Worm (Caenorhabditis elegans) whole organism, L3 larva: ENCODE results near the gene sorf-1.

ENCODE experiments used
- R02D3.7 ChIP-seq: fragments of 150-350 bp; optimal IDR thresholded peaks from 2 replicates; lab custom pipeline; 2014; ENCODE audit warnings: missing biosample characterization, missing genetic modification characterization
- ZK546.5 ChIP-seq: sonication (generic microtip); optimal IDR thresholded peaks from 2 replicates; lab custom pipeline; 2017; ENCODE audit warnings: missing biosample characterization, missing genetic modification characterization
- aly-2 ChIP-seq: fragments of 150-350 bp; optimal IDR thresholded peaks from 2 replicates; lab custom pipeline; 2014; ENCODE audit warnings: missing biosample characterization, missing genetic modification characterization
- ceh-16 ChIP-seq: sonication (generic microtip); optimal IDR thresholded peaks from 2 replicates; lab custom pipeline; 2017; ENCODE audit warnings: missing biosample characterization, missing genetic modification characterization
- ceh-28 ChIP-seq: fragments of 150-350 bp; optimal IDR thresholded peaks from 2 replicates; lab custom pipeline; 2014; ENCODE audit warnings: missing biosample characterization, missing genetic modification reagents, missing genetic modification characterization
- ceh-82 ChIP-seq: fragments of 150-350 bp; optimal IDR thresholded peaks from 2 replicates; lab custom pipeline; 2014; ENCODE audit warnings: missing biosample characterization, missing genetic modification characterization
- ceh-9 ChIP-seq: sonication (generic microtip); optimal IDR thresholded peaks from 2 replicates; lab custom pipeline; 2018; ENCODE audit warnings: missing biosample characterization, missing genetic modification characterization
- daf-12 ChIP-seq: fragments of 150-350 bp; optimal IDR thresholded peaks from 2 replicates; lab custom pipeline; 2014; ENCODE audit warnings: missing biosample characterization, missing genetic modification reagents, missing genetic modification characterization
- egl-27 ChIP-seq: sonication (generic microtip); optimal IDR thresholded peaks from 4 replicates; lab custom pipeline; 2017; ENCODE audit warnings: missing biosample characterization, missing genetic modification reagents, missing genetic modification characterization
- elt-2 ChIP-seq: sonication (generic microtip); optimal IDR thresholded peaks from 2 replicates; lab custom pipeline; 2016; ENCODE audit warnings: missing genetic modification reagents, mild to moderate bottlenecking, missing genetic modification characterization, missing compliant biosample characterization
- elt-3 ChIP-seq, 3 experiments: fragments of 150-350 bp in 1 of 3; sonication (generic microtip) in 2 of 3; optimal IDR thresholded peaks; 2 replicates in 2 of 3; 4 replicates in 1 of 3; lab custom pipeline; 2014 to 2017; ENCODE audit warnings: missing biosample characterization in 3 of 3, missing genetic modification characterization in 3 of 3
- eor-1 ChIP-seq, 2 experiments: fragments of 150-350 bp; optimal IDR thresholded peaks; 2 replicates each; lab custom pipeline; 2014 to 2018; ENCODE audit warnings: missing biosample characterization in 2 of 2, missing genetic modification characterization in 2 of 2
- fkh-10 ChIP-seq: sonication (generic microtip); optimal IDR thresholded peaks from 2 replicates; lab custom pipeline; 2017; ENCODE audit warnings: missing biosample characterization, missing genetic modification reagents, missing genetic modification characterization
- fkh-2 ChIP-seq: fragments of 150-350 bp; optimal IDR thresholded peaks from 2 replicates; lab custom pipeline; 2014; ENCODE audit warnings: missing biosample characterization, missing genetic modification reagents, missing genetic modification characterization
- fos-1 ChIP-seq: fragments of 150-350 bp; optimal IDR thresholded peaks from 2 replicates; lab custom pipeline; 2014; ENCODE audit warnings: missing biosample characterization, missing genetic modification characterization
- hmg-11 ChIP-seq: sonication (generic microtip); optimal IDR thresholded peaks from 2 replicates; lab custom pipeline; 2016; ENCODE audit warnings: missing genetic modification characterization, missing compliant biosample characterization
- jun-1 ChIP-seq: fragments of 150-350 bp; optimal IDR thresholded peaks from 2 replicates; lab custom pipeline; 2014; ENCODE audit warnings: missing biosample characterization, missing genetic modification reagents, missing genetic modification characterization
- lin-15B ChIP-seq: fragments of 150-350 bp; optimal IDR thresholded peaks from 2 replicates; lab custom pipeline; 2014; ENCODE audit warnings: missing biosample characterization, missing genetic modification characterization
- lin-39 ChIP-seq: fragments of 150-350 bp; optimal IDR thresholded peaks from 2 replicates; lab custom pipeline; 2018; ENCODE audit warnings: missing biosample characterization, missing genetic modification reagents, missing genetic modification characterization
- lsy-12 ChIP-seq: sonication (generic microtip); optimal IDR thresholded peaks from 2 replicates; lab custom pipeline; 2016; ENCODE audit warnings: mild to moderate bottlenecking, missing genetic modification characterization, missing compliant biosample characterization
- mdl-1 ChIP-seq: fragments of 150-350 bp; optimal IDR thresholded peaks from 2 replicates; lab custom pipeline; 2014; ENCODE audit warnings: missing biosample characterization, missing genetic modification characterization
- mml-1 ChIP-seq: fragments of 150-350 bp; sonication (generic microtip); optimal IDR thresholded peaks from 3 replicates; lab custom pipeline; 2014; ENCODE audit warnings: missing biosample characterization, missing genetic modification characterization
- nfya-1 ChIP-seq: sonication (generic microtip); optimal IDR thresholded peaks from 2 replicates; lab custom pipeline; 2017; ENCODE audit warnings: missing genetic modification characterization, mild to moderate bottlenecking, missing compliant biosample characterization, antibody characterized with exemption, moderate library complexity; ENCODE audit not compliant: insufficient read depth
- nhr-11 ChIP-seq: fragments of 150-350 bp; optimal IDR thresholded peaks from 2 replicates; lab custom pipeline; 2014; ENCODE audit warnings: missing biosample characterization, missing genetic modification characterization
- nhr-12 ChIP-seq: fragments of 150-350 bp; optimal IDR thresholded peaks from 2 replicates; lab custom pipeline; 2014; ENCODE audit warnings: missing biosample characterization, missing genetic modification characterization
- nhr-23 ChIP-seq: fragments of 150-350 bp; optimal IDR thresholded peaks from 2 replicates; lab custom pipeline; 2014; ENCODE audit warnings: missing biosample characterization, missing genetic modification reagents, missing genetic modification characterization
- nhr-237 ChIP-seq: fragments of 150-350 bp; optimal IDR thresholded peaks from 2 replicates; lab custom pipeline; 2014; ENCODE audit warnings: missing biosample characterization, missing genetic modification characterization
- nhr-25 ChIP-seq: sonication (generic microtip); optimal IDR thresholded peaks from 2 replicates; lab custom pipeline; 2017; ENCODE audit warnings: missing biosample characterization, missing genetic modification characterization
- nhr-28 ChIP-seq: fragments of 150-350 bp; optimal IDR thresholded peaks from 2 replicates; lab custom pipeline; 2014; ENCODE audit warnings: missing biosample characterization, missing genetic modification characterization
- nhr-43 ChIP-seq: sonication (generic microtip); optimal IDR thresholded peaks from 2 replicates; lab custom pipeline; 2016; ENCODE audit warnings: mild to moderate bottlenecking, missing genetic modification characterization, missing compliant biosample characterization; ENCODE audit not compliant: poor library complexity, severe bottlenecking
- nhr-67 ChIP-seq: fragments of 150-350 bp; optimal IDR thresholded peaks from 2 replicates; lab custom pipeline; 2014; ENCODE audit warnings: missing biosample characterization, missing genetic modification characterization
- nhr-76 ChIP-seq: fragments of 150-350 bp; sonication (generic microtip); optimal IDR thresholded peaks from 5 replicates; lab custom pipeline; 2014; ENCODE audit warnings: missing biosample characterization, missing genetic modification characterization
- nhr-77 ChIP-seq: fragments of 150-350 bp; optimal IDR thresholded peaks from 2 replicates; lab custom pipeline; 2014; ENCODE audit warnings: missing biosample characterization, missing genetic modification characterization
- pha-4 ChIP-seq: fragments of 150-350 bp; optimal IDR thresholded peaks from 2 replicates; lab custom pipeline; 2014; ENCODE audit warnings: missing biosample characterization, missing genetic modification reagents, missing genetic modification characterization
- pqm-1 ChIP-seq: fragments of 150-350 bp; optimal IDR thresholded peaks from 2 replicates; lab custom pipeline; 2017; ENCODE audit warnings: missing biosample characterization, missing genetic modification characterization, inconsistent platforms
- sea-2 ChIP-seq: fragments of 150-350 bp; sonication (generic microtip); optimal IDR thresholded peaks from 4 replicates; lab custom pipeline; 2014; ENCODE audit warnings: missing biosample characterization, missing genetic modification reagents, missing genetic modification characterization
- skn-1 ChIP-seq: fragments of 150-350 bp; optimal IDR thresholded peaks from 2 replicates; lab custom pipeline; 2014; ENCODE audit warnings: missing biosample characterization, missing genetic modification characterization
- snpc-4 ChIP-seq: fragments of 150-350 bp; optimal IDR thresholded peaks from 2 replicates; lab custom pipeline; 2014; ENCODE audit warnings: missing biosample characterization, missing genetic modification characterization
- tbx-2 ChIP-seq: sonication (generic microtip); optimal IDR thresholded peaks from 2 replicates; lab custom pipeline; 2016; ENCODE audit warnings: mild to moderate bottlenecking, missing genetic modification characterization, missing compliant biosample characterization
- unc-39 ChIP-seq: sonication (generic microtip); optimal IDR thresholded peaks from 4 replicates; lab custom pipeline; 2017; ENCODE audit warnings: missing biosample characterization, missing genetic modification characterization
- zag-1 ChIP-seq: fragments of 150-350 bp; optimal IDR thresholded peaks from 2 replicates; lab custom pipeline; 2014; ENCODE audit warnings: missing biosample characterization, missing genetic modification characterization
- ztf-11 ChIP-seq: fragments of 150-350 bp; optimal IDR thresholded peaks from 2 replicates; lab custom pipeline; 2014; ENCODE audit warnings: missing biosample characterization, missing genetic modification characterization
- ztf-4 ChIP-seq: fragments of 150-350 bp; optimal IDR thresholded peaks from 2 replicates; lab custom pipeline; 2014; ENCODE audit warnings: missing biosample characterization, missing genetic modification characterization

Gene sorf-1

DNA sequence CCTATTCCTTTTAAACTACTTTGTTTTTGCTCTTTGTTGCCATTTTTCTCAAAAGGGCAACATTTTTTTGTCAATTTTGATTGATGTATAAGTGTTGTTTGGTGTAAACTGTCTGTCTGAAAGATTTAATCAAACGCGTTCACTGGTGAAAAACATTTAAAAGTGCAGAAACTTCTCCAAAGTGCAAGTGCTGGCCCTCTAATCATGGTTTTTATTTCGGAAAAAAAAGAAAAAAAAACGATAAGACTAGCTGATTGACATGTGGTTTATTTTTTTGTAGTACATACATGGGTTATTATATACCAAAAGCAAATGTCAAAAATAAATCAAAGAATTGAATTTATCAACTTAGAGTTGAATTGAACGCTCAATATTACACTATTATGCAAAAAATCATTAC lies 16.7 kb downstream of the sorf-1 start, which contains the start of gene dhs-26:
dhs-26 (minus strand) TSS at position 116 of the 400 bp plus-strand sequence.
- TF ChIP-seq pha-4 (tag; lab: Kevin White, UChicago) (no peak), nfya-1 (tag; lab: Kevin White, UChicago) (no peak), ceh-9 (no peak), nhr-11 (tag; lab: Kevin White, UChicago) (no peak), hmg-11 (no peak), nhr-23 (no peak), egl-27 (no peak), ZK546.5 (no peak), lin-39 (no peak), aly-2 (tag; lab: Kevin White, UChicago) (no peak), snpc-4 (tag; lab: Kevin White, UChicago) (no peak), nhr-237 (tag; lab: Kevin White, UChicago) (no peak), eor-1 (tag; optimal IDR thresholded peaks at IDR 0.05; lab: Kevin White, UChicago) (no peak), nhr-43 (tag; lab: Kevin White, UChicago) (no peak), nhr-12 (no peak)

DNA sequence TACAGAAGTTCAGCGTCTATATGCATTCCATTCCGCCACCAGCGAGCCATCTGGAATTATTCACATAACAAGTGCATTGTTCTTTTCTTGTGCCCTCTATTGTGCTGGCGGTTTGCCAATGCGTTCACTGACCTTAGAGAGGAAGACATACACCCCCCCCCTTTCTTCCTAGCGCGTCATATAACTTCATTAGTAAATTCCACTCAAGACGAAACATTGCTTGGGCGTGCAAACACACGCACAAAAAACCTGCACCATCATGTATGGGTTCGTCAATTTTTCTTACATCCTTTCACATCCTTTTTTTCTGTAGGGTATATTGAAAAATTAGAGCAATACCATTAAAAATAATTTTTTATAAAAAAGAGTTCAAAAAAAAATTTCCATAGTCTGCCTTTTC lies 27.5 kb downstream of the sorf-1 start, which contains the start of gene ZK816.1:
ZK816.1 (plus strand) TSS at position 187 of the 400 bp plus-strand sequence.
- TF ChIP-seq mdl-1 (tag; lab: Kevin White, UChicago) (no peak), ceh-16 (tag; lab: Kevin White, UChicago) (no peak), fos-1 (no peak), ceh-82 (tag; lab: Kevin White, UChicago) (no peak), fkh-2 (tag; lab: Kevin White, UChicago) (no peak), sea-2 (GFP tag; lab: Kevin White, UChicago) (no peak), nhr-28 (no peak), egl-27 (no peak), nhr-12 (no peak), ztf-4 (tag; lab: Kevin White, UChicago) (no peak), tbx-2 (tag; lab: Kevin White, UChicago) (no peak), zag-1 (no peak), elt-3 (tag; optimal IDR thresholded peaks at IDR 0.05; lab: Kevin White, UChicago) (no peak)
- TF ChIP-seq, all 47 proteins: peak for 0

DNA sequence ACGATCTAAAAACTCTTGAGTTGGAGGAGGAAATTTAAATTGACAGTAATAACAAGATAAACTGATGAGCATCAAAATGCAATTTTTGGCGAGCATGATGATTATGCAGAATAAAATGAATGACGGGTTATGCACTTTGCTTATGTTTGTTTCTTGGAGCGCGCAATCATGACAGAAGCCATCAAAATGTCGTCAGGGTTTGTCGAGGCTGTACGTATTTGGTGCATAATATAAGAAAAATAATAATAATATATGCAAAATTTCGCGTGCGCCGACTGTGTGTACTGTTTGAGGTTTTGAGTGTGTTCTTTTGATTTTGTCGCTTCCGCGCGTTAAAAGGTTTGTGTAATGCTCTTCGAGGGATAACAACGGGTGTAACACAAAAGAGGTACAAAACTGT lies 28.7 kb downstream of the sorf-1 start, which contains the start of gene nspg-4:
nspg-4 (minus strand) TSS at position 101 of the 400 bp plus-strand sequence.
- TF ChIP-seq pqm-1 (tag; lab: Kevin White, UChicago), result no peak
- no peak for TF ChIP-seq skn-1 (tag; lab: Kevin White, UChicago)
- TF ChIP-seq mdl-1 (tag; lab: Kevin White, UChicago), result no peak
- no peak for TF ChIP-seq nhr-11 (tag; lab: Kevin White, UChicago)
- no peak for TF ChIP-seq zag-1
- TF ChIP-seq sea-2 (GFP tag; lab: Kevin White, UChicago), result no peak
- TF ChIP-seq unc-39 (tag; lab: Kevin White, UChicago), result no peak
- TF ChIP-seq ceh-82 (tag; lab: Kevin White, UChicago), result no peak
- no peak for TF ChIP-seq nhr-28
- no peak for TF ChIP-seq ceh-28 (tag; lab: Kevin White, UChicago)
- no peak for TF ChIP-seq daf-12 (tag; lab: Kevin White, UChicago)
- no peak for TF ChIP-seq fos-1
- TF ChIP-seq nhr-77 (tag; lab: Kevin White, UChicago), result no peak

DNA sequence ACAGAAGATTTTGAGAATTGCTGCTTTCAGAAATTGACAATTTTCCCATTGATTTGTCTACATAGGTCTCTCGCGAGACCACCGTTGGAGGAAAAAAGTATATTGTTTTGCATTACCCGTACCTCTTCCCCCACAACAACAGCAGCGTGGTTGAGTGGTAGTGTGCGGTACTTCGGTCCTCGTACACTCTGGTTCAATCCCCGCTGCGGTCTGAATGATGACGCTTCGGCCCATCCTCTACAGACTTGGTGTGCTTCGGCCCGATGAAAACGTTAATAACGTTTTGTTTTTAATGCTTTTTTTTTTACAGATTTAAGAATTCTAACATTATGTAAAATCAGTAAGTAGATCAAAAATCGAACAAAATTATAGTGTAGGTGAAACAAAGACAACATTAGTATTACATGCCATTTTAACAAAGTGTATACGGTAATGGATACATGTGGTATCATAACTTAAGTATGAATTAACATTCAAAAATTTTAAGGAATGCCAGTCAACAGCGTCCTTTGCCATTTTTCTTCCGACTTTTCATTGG lies 31.1 kb downstream of the sorf-1 start, which contains the start of gene ZK816.3:
ZK816.3 (plus strand) TSS at position 488 of the 538 bp plus-strand sequence.
- TF ChIP-seq ztf-11, result no peak
- no peak for TF ChIP-seq ceh-9
- TF ChIP-seq nhr-12, result no peak
- TF ChIP-seq lin-39, result no peak
- TF ChIP-seq ceh-28 (tag; lab: Kevin White, UChicago), result no peak
- no peak for TF ChIP-seq lin-15B (tag; lab: Kevin White, UChicago)
- peak; percentile 0 for TF ChIP-seq pha-4 (tag; lab: Kevin White, UChicago)
- TF ChIP-seq nhr-25 (tag; lab: Kevin White, UChicago), result no peak
- TF ChIP-seq nhr-237 (tag; lab: Kevin White, UChicago), result no peak
- TF ChIP-seq skn-1 (tag; lab: Kevin White, UChicago), result no peak
- no peak for TF ChIP-seq fkh-10 (GFP tag; lab: Kevin White, UChicago)
- no peak for TF ChIP-seq R02D3.7 (tag; lab: Kevin White, UChicago)
- TF ChIP-seq nhr-67 (tag; lab: Kevin White, UChicago), result no peak
- TF ChIP-seq ceh-16 (tag; lab: Kevin White, UChicago), result no peak
- no peak for TF ChIP-seq ztf-4 (tag; lab: Kevin White, UChicago)
- no peak for TF ChIP-seq ceh-82 (tag; lab: Kevin White, UChicago)
- no peak for TF ChIP-seq jun-1 (tag; lab: Kevin White, UChicago)
- no peak for TF ChIP-seq pqm-1 (tag; lab: Kevin White, UChicago)
- TF ChIP-seq lsy-12 (tag; lab: Kevin White, UChicago), result no peak
- peak; percentile 24 for TF ChIP-seq nhr-43 (tag; lab: Kevin White, UChicago)
- no peak for TF ChIP-seq elt-2
- TF ChIP-seq ZK546.5, result no peak
- no peak for TF ChIP-seq nhr-76
- no peak for TF ChIP-seq elt-3 (tag; optimal IDR thresholded peaks at IDR 0.05; lab: Kevin White, UChicago)
- peak; percentile 7 for TF ChIP-seq nhr-23
- no peak for TF ChIP-seq zag-1
- no peak for TF ChIP-seq mml-1 (tag; lab: Kevin White, UChicago)
